Worm (Caenorhabditis elegans): ENCODE data around the gene F40F8.3.

ce11 chrII:11092413-11092812 is 36.7 kb upstream of the F40F8.3 start, which contains the start of gene rpl-42:
- TF ChIP-seq nhr-12 (tag; optimal IDR thresholded peaks at IDR 0.05) (no peak), nhr-28 (tag; optimal IDR thresholded peaks at IDR 0.05) (no peak), snpc-4 (tag; optimal IDR thresholded peaks at IDR 0.05) (no peak), elt-3 (tag; optimal IDR thresholded peaks at IDR 0.05) (no peak), nhr-237 (tag; optimal IDR thresholded peaks at IDR 0.05) (no peak), ceh-39 (tag; optimal IDR thresholded peaks at IDR 0.05) (no peak), nhr-2 (tag; optimal IDR thresholded peaks at IDR 0.05) (no peak), ces-1 (GFP tag; optimal IDR thresholded peaks at IDR 0.05) (no peak)

Data from whole organism, mixed stage, embryonic.